Fruit fly (Drosophila melanogaster) whole organism, embryonic: ENCODE measurements around the gene CG15515.

Experiments used
- Asciz ChIP-seq: fragments of 200-800 bp; sonication (Bioruptor generic); optimal IDR thresholded peaks from 2 replicates; lab custom pipeline; 2017; ENCODE audit warnings: missing biosample characterization, mild to moderate bottlenecking, missing genetic modification characterization, missing genetic modification reagents
- B-H2 ChIP-seq: fragments of 200-800 bp; sonication (Bioruptor generic); optimal IDR thresholded peaks from 2 replicates; lab custom pipeline; 2018; ENCODE audit warnings: missing biosample characterization, mild to moderate bottlenecking, missing genetic modification characterization
- Blimp-1 ChIP-seq: fragments of 200-800 bp; sonication (Bioruptor generic); optimal IDR thresholded peaks from 3 replicates; lab custom pipeline; 2018; ENCODE audit warnings: missing biosample characterization, missing genetic modification characterization, mild to moderate bottlenecking, moderate library complexity, missing genetic modification reagents
- BtbVII ChIP-seq: fragments of 200-800 bp; sonication (Bioruptor generic); optimal IDR thresholded peaks from 3 replicates; lab custom pipeline; 2017; ENCODE audit warnings: missing biosample characterization, mild to moderate bottlenecking, missing genetic modification characterization
- C15 ChIP-seq: fragments of 200-800 bp; sonication (Bioruptor generic); IDR thresholded peaks from 3 replicates; pipeline ENCODE4 v1.3.6; 2022; ENCODE audit warnings: missing biosample characterization, missing genetic modification characterization
- CG10321 ChIP-seq: fragments of 200-800 bp; sonication (Bioruptor generic); IDR thresholded peaks from 2 replicates; pipeline ENCODE4 v1.3.6; 2022; ENCODE audit warnings: missing biosample characterization, missing genetic modification characterization
- CG11456 ChIP-seq: fragments of 200-800 bp; sonication (Bioruptor generic); IDR thresholded peaks from 3 replicates; pipeline ENCODE4 v1.3.6; 2022; ENCODE audit warnings: missing biosample characterization, missing genetic modification characterization
- CG12071 ChIP-seq: fragments of 200-800 bp; sonication (Bioruptor generic); optimal IDR thresholded peaks from 3 replicates; lab custom pipeline; 2018; ENCODE audit warnings: missing biosample characterization, mild to moderate bottlenecking, missing genetic modification characterization
- CG12104 ChIP-seq: fragments of 200-800 bp; sonication (Bioruptor generic); optimal IDR thresholded peaks from 3 replicates; lab custom pipeline; 2016; ENCODE audit warnings: missing biosample characterization, missing genetic modification characterization
- CG1233 ChIP-seq: fragments of 200-800 bp; sonication (Bioruptor generic); optimal IDR thresholded peaks from 4 replicates; lab custom pipeline; 2018; ENCODE audit warnings: missing biosample characterization, mild to moderate bottlenecking, missing genetic modification characterization
- CG12659 ChIP-seq: fragments of 200-800 bp; sonication (Bioruptor generic); optimal IDR thresholded peaks from 3 replicates; lab custom pipeline; 2017; ENCODE audit warnings: mild to moderate bottlenecking, missing biosample characterization, missing genetic modification reagents, missing genetic modification characterization
- CG13296 ChIP-seq: fragments of 200-800 bp; sonication (Bioruptor generic); optimal IDR thresholded peaks from 3 replicates; lab custom pipeline; 2018; ENCODE audit warnings: missing biosample characterization, mild to moderate bottlenecking, missing genetic modification characterization
- CG13424 ChIP-seq: fragments of 200-800 bp; sonication (Bioruptor generic); optimal IDR thresholded peaks from 2 replicates; lab custom pipeline; 2019; ENCODE audit warnings: missing biosample characterization, mild to moderate bottlenecking, missing genetic modification characterization, moderate library complexity
- CG13775 ChIP-seq: fragments of 200-800 bp; sonication (Bioruptor generic); optimal IDR thresholded peaks from 3 replicates; lab custom pipeline; 2017; ENCODE audit warnings: missing biosample characterization, mild to moderate bottlenecking, missing genetic modification characterization
- CG14014 ChIP-seq: fragments of 200-800 bp; sonication (Bioruptor generic); IDR thresholded peaks from 2 replicates; pipeline ENCODE4 v1.3.6; 2022; ENCODE audit warnings: missing biosample characterization, missing genetic modification characterization
- CG1647 ChIP-seq: fragments of 200-800 bp; sonication (Bioruptor generic); optimal IDR thresholded peaks from 3 replicates; lab custom pipeline; 2016; ENCODE audit warnings: missing biosample characterization, missing genetic modification characterization
- CG17359 ChIP-seq: fragments of 200-800 bp; sonication (Bioruptor generic); optimal IDR thresholded peaks from 3 replicates; lab custom pipeline; 2018; ENCODE audit warnings: missing biosample characterization, mild to moderate bottlenecking, missing genetic modification characterization, moderate library complexity
- CG18262 ChIP-seq: fragments of 200-800 bp; optimal IDR thresholded peaks from 3 replicates; lab custom pipeline; 2019; ENCODE audit warnings: missing biosample characterization, mild to moderate bottlenecking, missing genetic modification characterization, moderate library complexity
- CG31365 ChIP-seq: fragments of 200-800 bp; sonication (Bioruptor generic); optimal IDR thresholded peaks from 2 replicates; lab custom pipeline; 2018; ENCODE audit warnings: missing biosample characterization, mild to moderate bottlenecking, missing genetic modification characterization
- CG7745 ChIP-seq: fragments of 200-800 bp; sonication (Bioruptor generic); optimal IDR thresholded peaks from 2 replicates; lab custom pipeline; 2018; ENCODE audit warnings: missing biosample characterization, mild to moderate bottlenecking, missing genetic modification characterization, moderate library complexity
- CG8290 ChIP-seq, 3 experiments: fragments of 200-800 bp; sonication (Bioruptor generic); optimal IDR thresholded peaks; 2 replicates each; lab custom pipeline; 2016 to 2019; ENCODE audit warnings: missing biosample characterization in 3 of 3, missing genetic modification characterization in 3 of 3, mild to moderate bottlenecking in 2 of 3, moderate library complexity in 1 of 3
- CG8765 ChIP-seq: fragments of 200-800 bp; sonication (Bioruptor generic); IDR thresholded peaks from 2 replicates; pipeline ENCODE4 v1.3.6; 2022; ENCODE audit warnings: missing biosample characterization, missing genetic modification characterization
- CG9797 ChIP-seq: fragments of 200-800 bp; sonication (Bioruptor generic); optimal IDR thresholded peaks from 3 replicates; lab custom pipeline; 2018; ENCODE audit warnings: missing biosample characterization, mild to moderate bottlenecking, missing genetic modification characterization
- Dek ChIP-seq: fragments of 200-800 bp; sonication (Bioruptor generic); optimal IDR thresholded peaks from 3 replicates; lab custom pipeline; 2019; ENCODE audit warnings: missing biosample characterization, mild to moderate bottlenecking, missing genetic modification characterization, moderate library complexity
- Dip2 ChIP-seq: fragments of 200-800 bp; sonication (Bioruptor generic); IDR thresholded peaks from 2 replicates; pipeline ENCODE4 v1.3.6; 2022; ENCODE audit warnings: missing biosample characterization, missing genetic modification characterization
- Dip3 ChIP-seq: fragments of 200-800 bp; sonication (Bioruptor generic); optimal IDR thresholded peaks from 3 replicates; lab custom pipeline; 2016; ENCODE audit warnings: missing biosample characterization, missing genetic modification characterization
- Ets65A ChIP-seq: fragments of 200-800 bp; sonication (Bioruptor generic); peaks from one replicate; lab custom pipeline; 2016; ENCODE audit warnings: missing biosample characterization, missing genetic modification characterization
- Hey ChIP-seq: fragments of 200-800 bp; sonication (Bioruptor generic); optimal IDR thresholded peaks from 3 replicates; lab custom pipeline; 2018; ENCODE audit warnings: missing biosample characterization, mild to moderate bottlenecking, missing genetic modification characterization
- Hmr ChIP-seq: fragments of 200-800 bp; sonication (Bioruptor generic); optimal IDR thresholded peaks from 3 replicates; lab custom pipeline; 2017; ENCODE audit warnings: mild to moderate bottlenecking, missing biosample characterization, missing genetic modification reagents, missing genetic modification characterization
- Max ChIP-seq: fragments of 200-800 bp; sonication (Bioruptor generic); optimal IDR thresholded peaks from 2 replicates; lab custom pipeline; 2016; ENCODE audit warnings: missing biosample characterization, mild to moderate bottlenecking, missing genetic modification characterization
- NfI ChIP-seq: fragments of 200-800 bp; sonication (Bioruptor generic); optimal IDR thresholded peaks from 3 replicates; lab custom pipeline; 2018; ENCODE audit warnings: missing biosample characterization, mild to moderate bottlenecking, missing genetic modification characterization, moderate library complexity
- Oaz ChIP-seq: fragments of 200-800 bp; sonication (Bioruptor generic); IDR thresholded peaks from 2 replicates; pipeline ENCODE4 v1.3.6; 2022; ENCODE audit warnings: missing biosample characterization, missing genetic modification characterization
- PHDP ChIP-seq: fragments of 200-800 bp; sonication (Bioruptor generic); optimal IDR thresholded peaks from 3 replicates; lab custom pipeline; 2018; ENCODE audit warnings: missing biosample characterization, mild to moderate bottlenecking, missing genetic modification characterization, moderate library complexity
- Ptx1 ChIP-seq: fragments of 200-800 bp; sonication (Bioruptor generic); IDR thresholded peaks from 2 replicates; pipeline ENCODE4 v1.3.6; 2022; ENCODE audit warnings: missing biosample characterization, missing genetic modification characterization
- Side ChIP-seq: fragments of 200-800 bp; sonication (Bioruptor generic); optimal IDR thresholded peaks from 2 replicates; lab custom pipeline; 2016; ENCODE audit warnings: missing biosample characterization, missing genetic modification characterization
- Xrp1 ChIP-seq: fragments of 200-800 bp; sonication (Bioruptor generic); IDR thresholded peaks from 2 replicates; pipeline ENCODE4 v1.3.6; 2022; ENCODE audit warnings: missing biosample characterization, missing genetic modification characterization
- ab ChIP-seq: fragments of 200-800 bp; sonication (Bioruptor generic); optimal IDR thresholded peaks from 2 replicates; lab custom pipeline; 2016; ENCODE audit warnings: missing biosample characterization, missing genetic modification characterization
- ase ChIP-seq: fragments of 200-800 bp; sonication (Bioruptor generic); IDR thresholded peaks from 3 replicates; pipeline ENCODE4 v1.3.6; 2022; ENCODE audit warnings: missing biosample characterization, missing genetic modification characterization
- bab2 ChIP-seq: fragments of 200-800 bp; sonication (Bioruptor generic); optimal IDR thresholded peaks from 2 replicates; lab custom pipeline; 2016; ENCODE audit warnings: missing biosample characterization, missing genetic modification characterization
- bsh ChIP-seq, 2 experiments: fragments of 200-800 bp; sonication (Bioruptor generic); optimal IDR thresholded peaks; 2 replicates each; lab custom pipeline; 2017 to 2018; ENCODE audit warnings: mild to moderate bottlenecking in 2 of 2, missing biosample characterization in 2 of 2, missing genetic modification characterization in 2 of 2, moderate library complexity in 1 of 2
- gsb-n ChIP-seq: fragments of 200-800 bp; sonication (Bioruptor generic); optimal IDR thresholded peaks from 3 replicates; lab custom pipeline; 2018; ENCODE audit warnings: missing biosample characterization, mild to moderate bottlenecking, missing genetic modification characterization
- kni ChIP-seq: fragments of 200-800 bp; sonication (Bioruptor generic); optimal IDR thresholded peaks from 3 replicates; lab custom pipeline; 2017; ENCODE audit warnings: mild to moderate bottlenecking, missing biosample characterization, missing genetic modification reagents, missing genetic modification characterization
- onecut ChIP-seq: fragments of 200-800 bp; sonication (Bioruptor generic); IDR thresholded peaks from 2 replicates; pipeline ENCODE4 v1.3.6; 2022; ENCODE audit warnings: missing biosample characterization, missing genetic modification characterization
- shn ChIP-seq: fragments of 200-800 bp; sonication (Bioruptor generic); optimal IDR thresholded peaks from 3 replicates; lab custom pipeline; 2016; ENCODE audit warnings: missing biosample characterization, missing genetic modification characterization
- ssp ChIP-seq: fragments of 200-800 bp; sonication (Bioruptor generic); IDR thresholded peaks from 2 replicates; pipeline ENCODE4 v1.3.6; 2022; ENCODE audit warnings: missing biosample characterization, missing genetic modification characterization
- tll ChIP-seq, 2 experiments: fragments of 200-800 bp in 1 of 2; fragments of >200 bp in 1 of 2; sonication (Bioruptor generic) in 1 of 2; optimal IDR thresholded peaks; 2 replicates each; lab custom pipeline; 2017 to 2019; ENCODE audit warnings: missing biosample characterization in 2 of 2, missing genetic modification characterization in 2 of 2, mild to moderate bottlenecking in 1 of 2, moderate library complexity in 1 of 2
- unpg ChIP-seq: fragments of 200-800 bp; sonication (Bioruptor generic); optimal IDR thresholded peaks from 3 replicates; lab custom pipeline; 2018; ENCODE audit warnings: missing biosample characterization, mild to moderate bottlenecking, missing genetic modification characterization, moderate library complexity
- vvl ChIP-seq: fragments of 200-800 bp; sonication (Bioruptor generic); IDR thresholded peaks from 2 replicates; pipeline ENCODE4 v1.3.6; 2022; ENCODE audit warnings: missing biosample characterization, missing genetic modification characterization

The CG15515 gene

dm6 chr3R:29891183-29891582 lies 14.1 kb upstream of the CG15515 start (continued):
- TF ChIP-seq Dip3 (GFP tag; lab: Kevin White, UChicago), result no peak
- TF ChIP-seq CG11456 (GFP tag; lab: Robert Waterston, UW), result no peak
- TF ChIP-seq CG8765 (GFP tag; lab: Robert Waterston, UW), result no peak
- TF ChIP-seq CG13296 (GFP tag; lab: Kevin White, UChicago), result peak; percentile 49
- peak; percentile 25 for TF ChIP-seq Hey
- TF ChIP-seq C15 (GFP tag; lab: Robert Waterston, UW), result peak; percentile 15; the same call in 1 of the 3 replicates
- peak; percentile 2 for TF ChIP-seq CG1233
- TF ChIP-seq Dip2, result no peak
- peak; percentile 29 for TF ChIP-seq unpg (GFP tag; lab: Kevin White, UChicago)
- TF ChIP-seq CG8290 (GFP tag; optimal IDR thresholded peaks at IDR 0.05; lab: Kevin White, UChicago), result peak; percentile 6
- peak in 1 of 2 experiments; percentile 77 for TF ChIP-seq CG8290 (tag; optimal IDR thresholded peaks at IDR 0.05; lab: Kevin White, UChicago)
- TF ChIP-seq CG7745 (tag; lab: Kevin White, UChicago), result no peak
- TF ChIP-seq bsh (GFP tag; optimal IDR thresholded peaks at IDR 0.05; lab: Kevin White, UChicago), result peak in 1 of 2 experiments; percentile 38
- peak; percentile 53 for TF ChIP-seq PHDP (tag; lab: Kevin White, UChicago)
- no peak for TF ChIP-seq Dek
- 0 out of 2 replicates have a peak, but pooled peaks have one; percentile 7 for TF ChIP-seq Oaz (GFP tag; lab: Robert Waterston, UW)
- TF ChIP-seq tll (GFP tag; optimal IDR thresholded peaks at IDR 0.05; lab: Kevin White, UChicago), result peak in 1 of 2 experiments; percentile 3
- TF ChIP-seq CG17359 (tag; lab: Kevin White, UChicago), result peak; percentile 12
- peak; percentile 19 for TF ChIP-seq CG31365 (tag; lab: Kevin White, UChicago)
- TF ChIP-seq Hmr (GFP tag; lab: Kevin White, UChicago), result peak; percentile 72
- peak; percentile 26 for TF ChIP-seq CG12659 (GFP tag; lab: Kevin White, UChicago)
- TF ChIP-seq Xrp1 (GFP tag; lab: Robert Waterston, UW), result 0 out of 2 replicates have a peak, but pooled peaks have one; percentile 14
- TF ChIP-seq CG13775 (GFP tag; lab: Kevin White, UChicago), result no peak
- peak; percentile 39 for TF ChIP-seq B-H2 (GFP tag; lab: Kevin White, UChicago)
- TF ChIP-seq Max (GFP tag; lab: Kevin White, UChicago), result no peak
- peak; percentile 48; the same call in 1 of the 2 replicates for TF ChIP-seq CG14014 (GFP tag; lab: Robert Waterston, UW)
- TF ChIP-seq CG12071 (GFP tag; lab: Kevin White, UChicago), result peak; percentile 59
- TF ChIP-seq Blimp-1, result peak; percentile 11
- TF ChIP-seq CG1647 (GFP tag; lab: Kevin White, UChicago), result peak; percentile 6
- TF ChIP-seq, all 482 proteins: peak for 87

- no peak for TF ChIP-seq ab
- TF ChIP-seq gsb-n (tag; lab: Kevin White, UChicago), result peak; percentile 37
- TF ChIP-seq kni, result peak; percentile 49
- TF ChIP-seq vvl (GFP tag; lab: Robert Waterston, UW), result peak; percentile 65; the same call in 1 of the 2 replicates
- peak; percentile 74 for TF ChIP-seq Ets65A (GFP tag; lab: Kevin White, UChicago)
- TF ChIP-seq B-H2 (GFP tag; lab: Kevin White, UChicago), result no peak
- peak; percentile 97 for TF ChIP-seq Blimp-1
Observed at dm6 chr3R:29893030-29893429, 12.2 kb upstream of the CG15515 start.

dm6 chr3R:29894393-29894792 lies 10.9 kb upstream of the CG15515 start:
- TF ChIP-seq ase (0 out of 3 replicates have a peak, but pooled peaks have one; percentile 54), CG12104 (GFP tag; lab: Kevin White, UChicago) (peak; percentile 42), ssp (GFP tag; lab: Robert Waterston, UW) (peak; percentile 57), CG18262 (peak; percentile 67), BtbVII (peak; percentile 58), Side (GFP tag; lab: Kevin White, UChicago) (peak; percentile 4), CG13424 (tag; lab: Kevin White, UChicago) (peak; percentile 80), onecut (peak; percentile 20; the same call in 1 of the 2 replicates), Asciz (GFP tag; lab: Kevin White, UChicago) (peak; percentile 49), shn (GFP tag; lab: Kevin White, UChicago) (peak; percentile 32), Ptx1 (GFP tag; lab: Robert Waterston, UW) (peak; percentile 59), bab2 (GFP tag; lab: Kevin White, UChicago) (peak; percentile 21), NfI (peak; percentile 55), CG10321 (GFP tag; lab: Robert Waterston, UW) (no peak; the same call in 1 of the 2 replicates), CG9797 (GFP tag; lab: Kevin White, UChicago) (no peak)
